Fruit fly (Drosophila melanogaster) whole organism, embryonic: ENCODE data around the gene VhaM9.7-d.

Experiments used
- Ada2b ChIP-seq: fragments of 200-800 bp; sonication (Bioruptor generic); IDR thresholded peaks from 2 replicates; pipeline ENCODE4 v1.3.6; 2022; ENCODE audit warnings: missing biosample characterization, missing genetic modification characterization
- CG10431 ChIP-seq: fragments of 200-800 bp; sonication (Bioruptor generic); optimal IDR thresholded peaks from 3 replicates; lab custom pipeline; 2018; ENCODE audit warnings: missing biosample characterization, mild to moderate bottlenecking, missing genetic modification characterization
- CG10565 ChIP-seq: fragments of 200-800 bp; sonication (Bioruptor generic); optimal IDR thresholded peaks from 3 replicates; lab custom pipeline; 2016; ENCODE audit warnings: missing biosample characterization, mild to moderate bottlenecking, missing genetic modification characterization
- CG13287 ChIP-seq: fragments of 200-800 bp; sonication (Bioruptor generic); IDR thresholded peaks from 2 replicates; pipeline ENCODE4 v1.3.6; 2022; ENCODE audit warnings: missing biosample characterization, missing genetic modification characterization; ENCODE audit not compliant: partially characterized antibody
- CG14710 ChIP-seq: fragments of 200-800 bp; sonication (Bioruptor generic); optimal IDR thresholded peaks from 3 replicates; lab custom pipeline; 2019; ENCODE audit warnings: missing biosample characterization, mild to moderate bottlenecking, missing genetic modification characterization, moderate library complexity
- CG14965 ChIP-seq: fragments of 200-800 bp; sonication (Bioruptor generic); optimal IDR thresholded peaks from 2 replicates; lab custom pipeline; 2016; ENCODE audit warnings: missing biosample characterization, missing genetic modification characterization, borderline replicate concordance
- CG15011 ChIP-seq: fragments of 200-800 bp; sonication (Bioruptor generic); optimal IDR thresholded peaks from 3 replicates; lab custom pipeline; 2018; ENCODE audit warnings: missing biosample characterization, mild to moderate bottlenecking, missing genetic modification characterization
- CG15269 ChIP-seq: fragments of 200-800 bp; sonication (Bioruptor generic); optimal IDR thresholded peaks from 2 replicates; lab custom pipeline; 2018; ENCODE audit warnings: missing biosample characterization, mild to moderate bottlenecking, missing genetic modification characterization, moderate library complexity
- CG16779 ChIP-seq: fragments of 200-800 bp; sonication (Bioruptor generic); IDR thresholded peaks from 2 replicates; pipeline ENCODE4 v1.3.6; 2022; ENCODE audit warnings: missing biosample characterization, missing genetic modification characterization
- CG16863 ChIP-seq: fragments of 200-800 bp; sonication (Bioruptor generic); optimal IDR thresholded peaks from 3 replicates; lab custom pipeline; 2016; ENCODE audit warnings: missing biosample characterization, missing genetic modification characterization
- CG2202 ChIP-seq: fragments of 200-800 bp; sonication (Bioruptor generic); optimal IDR thresholded peaks from 2 replicates; lab custom pipeline; 2018; ENCODE audit warnings: missing biosample characterization, mild to moderate bottlenecking, missing genetic modification characterization
- CG31388 ChIP-seq: fragments of 200-800 bp; sonication (Bioruptor generic); optimal IDR thresholded peaks from 2 replicates; lab custom pipeline; 2016; ENCODE audit warnings: missing biosample characterization, missing genetic modification characterization
- CG32767 ChIP-seq: fragments of 200-800 bp; sonication (Bioruptor generic); IDR thresholded peaks from 2 replicates; pipeline ENCODE4 v1.3.6; 2022; ENCODE audit warnings: missing biosample characterization, missing genetic modification characterization
- CG3847 ChIP-seq: fragments of 200-800 bp; sonication (Bioruptor generic); IDR thresholded peaks from 2 replicates; pipeline ENCODE4 v1.3.6; 2022; ENCODE audit warnings: missing biosample characterization, missing genetic modification characterization
- CG4328 ChIP-seq: fragments of 200-800 bp; sonication (Bioruptor generic); optimal IDR thresholded peaks from 3 replicates; lab custom pipeline; 2017; ENCODE audit warnings: missing biosample characterization, missing genetic modification reagents, missing genetic modification characterization
- CG5180 ChIP-seq: fragments of 200-800 bp; sonication (Bioruptor generic); optimal IDR thresholded peaks from 3 replicates; lab custom pipeline; 2017; ENCODE audit warnings: missing biosample characterization, missing genetic modification characterization, mild to moderate bottlenecking, moderate library complexity, missing genetic modification reagents
- CG8924 ChIP-seq: fragments of 200-800 bp; optimal IDR thresholded peaks from 3 replicates; lab custom pipeline; 2019; ENCODE audit warnings: missing biosample characterization, mild to moderate bottlenecking, missing genetic modification characterization, moderate library complexity
- CoRest ChIP-seq: fragments of 200-800 bp; sonication (Bioruptor generic); optimal IDR thresholded peaks from 3 replicates; lab custom pipeline; 2018; ENCODE audit warnings: missing biosample characterization, mild to moderate bottlenecking, missing genetic modification characterization, moderate library complexity
- D19A ChIP-seq: fragments of 200-800 bp; optimal IDR thresholded peaks from 3 replicates; lab custom pipeline; 2019; ENCODE audit warnings: missing biosample characterization, mild to moderate bottlenecking, missing genetic modification characterization, moderate library complexity
- E2f1 ChIP-seq: fragments of 200-800 bp; sonication (Bioruptor generic); IDR thresholded peaks from 2 replicates; pipeline ENCODE4 v1.3.6; 2022; ENCODE audit warnings: missing biosample characterization, missing genetic modification characterization
- H2.0 ChIP-seq: fragments of 200-800 bp; sonication (Bioruptor generic); IDR thresholded peaks from 2 replicates; pipeline ENCODE4 v1.3.6; 2022; ENCODE audit warnings: missing biosample characterization, missing genetic modification characterization
- MBD-R2 ChIP-seq: fragments of 200-800 bp; sonication (Bioruptor generic); IDR thresholded peaks from 2 replicates; pipeline ENCODE4 v1.3.6; 2022; ENCODE audit warnings: missing biosample characterization, missing genetic modification characterization
- MESR4 ChIP-seq: fragments of 200-800 bp; sonication (Bioruptor generic); optimal IDR thresholded peaks from 2 replicates; lab custom pipeline; 2018; ENCODE audit warnings: missing biosample characterization, mild to moderate bottlenecking, missing genetic modification characterization, moderate library complexity
- Max ChIP-seq: fragments of 200-800 bp; sonication (Bioruptor generic); optimal IDR thresholded peaks from 2 replicates; lab custom pipeline; 2016; ENCODE audit warnings: missing biosample characterization, mild to moderate bottlenecking, missing genetic modification characterization
- NC2β ChIP-seq: fragments of 200-800 bp; sonication (Bioruptor generic); optimal IDR thresholded peaks from 2 replicates; lab custom pipeline; 2016; ENCODE audit warnings: missing biosample characterization, missing genetic modification characterization
- Rfx ChIP-seq: fragments of 200-800 bp; sonication (Bioruptor generic); IDR thresholded peaks from 2 replicates; pipeline ENCODE4 v1.3.6; 2022; ENCODE audit warnings: missing biosample characterization, missing genetic modification characterization
- Sox100B ChIP-seq: fragments of 200-800 bp; sonication (Bioruptor generic); optimal IDR thresholded peaks from 3 replicates; lab custom pipeline; 2018; ENCODE audit warnings: missing biosample characterization, mild to moderate bottlenecking, missing genetic modification characterization
- Trl ChIP-seq, 3 experiments: fragments of >200 bp in 2 of 3; fragments of 200-800 bp in 1 of 3; sonication (Bioruptor generic) in 1 of 3; optimal IDR thresholded peaks; 2 replicates in 1 of 3; 3 replicates in 2 of 3; lab custom pipeline; 2016 to 2017; ENCODE audit warnings: missing biosample characterization in 1 of 3, missing genetic modification characterization in 1 of 3
- az2 ChIP-seq: fragments of 200-800 bp; sonication (Bioruptor generic); optimal IDR thresholded peaks from 3 replicates; lab custom pipeline; 2016; ENCODE audit warnings: missing biosample characterization, missing genetic modification characterization
- bbx ChIP-seq: fragments of 200-800 bp; sonication (Bioruptor generic); IDR thresholded peaks from 2 replicates; pipeline ENCODE4 v1.3.6; 2022; ENCODE audit warnings: missing biosample characterization, missing genetic modification characterization; ENCODE audit not compliant: partially characterized antibody
- cato ChIP-seq: fragments of 200-800 bp; sonication (Bioruptor generic); optimal IDR thresholded peaks from 2 replicates; lab custom pipeline; 2016; ENCODE audit warnings: missing biosample characterization, missing genetic modification characterization, borderline replicate concordance
- ci ChIP-seq: fragments of 200-800 bp; sonication (Bioruptor generic); IDR thresholded peaks from 3 replicates; pipeline ENCODE4 v1.3.6; 2022; ENCODE audit warnings: missing biosample characterization, missing genetic modification characterization
- disco-r ChIP-seq: fragments of 200-800 bp; sonication (Bioruptor generic); optimal IDR thresholded peaks from 2 replicates; lab custom pipeline; 2016; ENCODE audit warnings: missing biosample characterization, missing genetic modification characterization
- fu2 ChIP-seq: fragments of 200-800 bp; sonication (Bioruptor generic); optimal IDR thresholded peaks from 2 replicates; lab custom pipeline; 2016; ENCODE audit warnings: missing biosample characterization, missing genetic modification characterization
- gce ChIP-seq: fragments of 200-800 bp; sonication (Bioruptor generic); IDR thresholded peaks from 3 replicates; pipeline ENCODE4 v1.3.6; 2022; ENCODE audit warnings: missing biosample characterization, missing genetic modification characterization
- gt ChIP-seq: fragments of 200-800 bp; sonication (Bioruptor generic); IDR thresholded peaks from 2 replicates; pipeline ENCODE4 v1.3.6; 2022; ENCODE audit warnings: missing biosample characterization, missing genetic modification characterization
- mld ChIP-seq: fragments of 200-800 bp; sonication (Bioruptor generic); IDR thresholded peaks from 3 replicates; pipeline ENCODE4 v1.3.6; 2022; ENCODE audit warnings: missing biosample characterization, missing genetic modification characterization; ENCODE audit not compliant: partially characterized antibody
- oc ChIP-seq: fragments of 200-800 bp; sonication (Bioruptor generic); optimal IDR thresholded peaks from 2 replicates; lab custom pipeline; 2018; ENCODE audit warnings: missing biosample characterization, mild to moderate bottlenecking, missing genetic modification characterization, moderate library complexity
- odd ChIP-seq: fragments of 200-800 bp; sonication (Bioruptor generic); optimal IDR thresholded peaks from 2 replicates; lab custom pipeline; 2017; ENCODE audit warnings: missing biosample characterization, mild to moderate bottlenecking, missing genetic modification characterization
- ranshi ChIP-seq: fragments of 200-800 bp; sonication (Bioruptor generic); IDR thresholded peaks from 2 replicates; pipeline ENCODE4 v1.3.6; 2022; ENCODE audit warnings: missing biosample characterization, missing genetic modification characterization
- sc ChIP-seq, 3 experiments: fragments of >200 bp in 2 of 3; fragments of 200-800 bp in 1 of 3; sonication (Bioruptor generic) in 1 of 3; optimal IDR thresholded peaks; 2 replicates in 2 of 3; 3 replicates in 1 of 3; lab custom pipeline; 2017; ENCODE audit warnings: mild to moderate bottlenecking in 1 of 3, missing biosample characterization in 1 of 3, missing genetic modification characterization in 1 of 3, missing genetic modification reagents in 1 of 3
- sob ChIP-seq: fragments of 200-800 bp; sonication (Bioruptor generic); IDR thresholded peaks from 2 replicates; pipeline ENCODE4 v1.3.6; 2022; ENCODE audit warnings: missing biosample characterization, missing genetic modification characterization
- sqz ChIP-seq: fragments of 200-800 bp; sonication (Bioruptor generic); optimal IDR thresholded peaks from 3 replicates; lab custom pipeline; 2018; ENCODE audit warnings: missing biosample characterization, mild to moderate bottlenecking, missing genetic modification characterization
- tap ChIP-seq: fragments of 200-800 bp; optimal IDR thresholded peaks from 3 replicates; lab custom pipeline; 2019; ENCODE audit warnings: missing biosample characterization, mild to moderate bottlenecking, missing genetic modification characterization, moderate library complexity
- tgo ChIP-seq: fragments of 200-800 bp; sonication (Bioruptor generic); IDR thresholded peaks from 3 replicates; pipeline ENCODE4 v1.3.6; 2022; ENCODE audit warnings: missing biosample characterization, missing genetic modification characterization
- tna ChIP-seq: fragments of 200-800 bp; sonication (Bioruptor generic); IDR thresholded peaks from 2 replicates; pipeline ENCODE4 v1.3.6; 2022; ENCODE audit warnings: missing biosample characterization, missing genetic modification characterization; ENCODE audit not compliant: partially characterized antibody
- ttk ChIP-seq: fragments of 200-800 bp; sonication (Bioruptor generic); IDR thresholded peaks from 2 replicates; pipeline ENCODE4 v2.1.2; 2022; ENCODE audit warnings: missing biosample characterization, missing genetic modification characterization
- unc-4 ChIP-seq: fragments of 200-800 bp; sonication (Bioruptor generic); IDR thresholded peaks from 2 replicates; pipeline ENCODE4 v1.3.6; 2022; ENCODE audit warnings: missing biosample characterization, missing genetic modification characterization; ENCODE audit not compliant: partially characterized antibody
- unpg ChIP-seq: fragments of 200-800 bp; sonication (Bioruptor generic); optimal IDR thresholded peaks from 3 replicates; lab custom pipeline; 2018; ENCODE audit warnings: missing biosample characterization, mild to moderate bottlenecking, missing genetic modification characterization, moderate library complexity
- zen2 ChIP-seq: fragments of 200-800 bp; sonication (Bioruptor generic); IDR thresholded peaks from 3 replicates; pipeline ENCODE4 v1.3.6; 2022; ENCODE audit warnings: missing biosample characterization, missing genetic modification characterization; ENCODE audit not compliant: partially characterized antibody

Gene VhaM9.7-d

DNA sequence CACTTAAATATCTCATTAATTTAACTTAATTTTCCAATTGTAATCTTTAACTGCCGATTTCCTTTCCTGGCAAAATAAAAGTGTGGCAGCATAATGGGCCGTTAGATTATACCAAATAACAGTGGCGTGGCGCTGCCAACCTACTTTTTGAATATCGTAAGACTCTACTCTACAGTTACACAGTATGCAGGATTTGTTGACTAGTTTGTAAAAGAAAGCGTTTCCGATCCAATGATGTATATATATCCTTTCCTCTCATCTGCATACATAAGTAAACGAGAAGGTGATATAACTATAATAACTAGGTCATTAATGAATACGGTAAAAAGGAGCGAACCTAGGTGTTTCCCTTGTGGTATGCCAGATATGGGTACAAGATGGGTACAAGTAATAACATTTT lies 16.8 kb downstream of the VhaM9.7-d start, which contains the start of gene EMC2B (continued):
- TF ChIP-seq Trl (optimal IDR thresholded peaks at IDR 0.05; lab: Kevin White, UChicago) (no peak), Trl (GFP tag; optimal IDR thresholded peaks at IDR 0.05; lab: Kevin White, UChicago) (peak; percentile 42), CG13287 (no peak), CG4328 (no peak), CG3847 (no peak), disco-r (peak; percentile 22), Sox100B (GFP tag; lab: Kevin White, UChicago) (no peak), tna (no peak), MBD-R2 (GFP tag; lab: Robert Waterston, UW) (no peak), H2.0 (no peak), CG8924 (tag; lab: Kevin White, UChicago) (peak; percentile 30), ci (GFP tag; lab: Robert Waterston, UW) (no peak), tap (no peak), CG10431 (GFP tag; lab: Kevin White, UChicago) (no peak), CG14965 (GFP tag; lab: Kevin White, UChicago) (no peak), CG16863 (GFP tag; lab: Kevin White, UChicago) (no peak), unc-4 (GFP tag; lab: Robert Waterston, UW) (no peak), bbx (GFP tag; lab: Robert Waterston, UW) (no peak), D19A (tag; lab: Kevin White, UChicago) (peak; percentile 81), sob (GFP tag; lab: Robert Waterston, UW) (no peak), CG15269 (peak; percentile 35), CG15011 (GFP tag; lab: Kevin White, UChicago) (no peak), az2 (GFP tag; lab: Kevin White, UChicago) (no peak), NC2β (peak; percentile 17), CG16779 (no peak), CG10565 (GFP tag; lab: Kevin White, UChicago) (no peak), fu2 (no peak), sc (optimal IDR thresholded peaks at IDR 0.05; lab: Kevin White, UChicago) (no peak), sc (GFP tag; optimal IDR thresholded peaks at IDR 0.05; lab: Kevin White, UChicago) (no peak), MESR4 (GFP tag; lab: Kevin White, UChicago) (peak; percentile 53), Rfx (GFP tag; lab: Robert Waterston, UW) (no peak), mld (GFP tag; lab: Robert Waterston, UW) (no peak), CG32767 (GFP tag; lab: Robert Waterston, UW) (no peak), oc (tag; lab: Kevin White, UChicago) (no peak), CoRest (tag; lab: Kevin White, UChicago) (peak; percentile 55), unpg (GFP tag; lab: Kevin White, UChicago) (peak; percentile 52), ranshi (GFP tag; lab: Robert Waterston, UW) (no peak), cato (no peak), gt (GFP tag; lab: Robert Waterston, UW) (no peak), sqz (GFP tag; lab: Kevin White, UChicago) (no peak), odd (GFP tag; lab: Kevin White, UChicago) (no peak), CG2202 (tag; lab: Kevin White, UChicago) (no peak), zen2 (GFP tag; lab: Robert Waterston, UW) (no peak), ttk (no peak), gce (GFP tag; lab: Robert Waterston, UW) (no peak), CG14710 (tag; lab: Kevin White, UChicago) (peak; percentile 40), tgo (GFP tag; lab: Robert Waterston, UW) (no peak), CG31388 (GFP tag; lab: Kevin White, UChicago) (no peak), Ada2b (GFP tag; lab: Robert Waterston, UW) (no peak), Max (GFP tag; lab: Kevin White, UChicago) (no peak), CG5180 (GFP tag; lab: Kevin White, UChicago) (no peak), E2f1 (no peak)
